Fruit fly (Drosophila melanogaster) whole organism: Measurements from ENCODE around the gene Top1.

Experiments used
- CG8478 ChIP-seq: fragments of >200 bp; optimal IDR thresholded peaks from 2 replicates; lab custom pipeline; 2018; ENCODE audit warnings: inconsistent platforms
- Dll ChIP-seq: fragments of >200 bp; optimal IDR thresholded peaks from 2 replicates; lab custom pipeline; 2017
- EcR ChIP-seq, 2 experiments: fragments of >200 bp; optimal IDR thresholded peaks; 2 replicates each; lab custom pipeline; 2017; ENCODE audit warnings: missing biosample characterization in 2 of 2, missing genetic modification characterization in 2 of 2, missing genetic modification reagents in 2 of 2
- pan ChIP-seq: fragments of >200 bp; optimal IDR thresholded peaks from 2 replicates; lab custom pipeline; 2017
- psq ChIP-seq: fragments of >200 bp; optimal IDR thresholded peaks from 2 replicates; lab custom pipeline; 2017
- usp ChIP-seq: fragments of >200 bp; optimal IDR thresholded peaks from 2 replicates; lab custom pipeline; 2017; ENCODE audit warnings: missing biosample characterization, missing genetic modification characterization, mixed read lengths

Top1 gene

dm6 chrX:15328148-15328718 is 9.0 kb downstream of the Top1 start, which contains the start of gene dah:
Gene dah (plus strand): TSS chrX:15328342.
- no peak for TF ChIP-seq psq (lab: Kevin White, UChicago)
- no peak for TF ChIP-seq usp (GFP tag; lab: Kevin White, UChicago)
- no peak for TF ChIP-seq Dll (lab: Kevin White, UChicago)
- no peak for TF ChIP-seq EcR (GFP tag; optimal IDR thresholded peaks at IDR 0.05; lab: Kevin White, UChicago)
- no peak for TF ChIP-seq pan (lab: Kevin White, UChicago)

- TF ChIP-seq EcR (GFP tag; optimal IDR thresholded peaks at IDR 0.05; lab: Kevin White, UChicago) (no peak), pan (lab: Kevin White, UChicago) (no peak), CG8478 (peak; percentile 1), usp (GFP tag; lab: Kevin White, UChicago) (no peak), Dll (lab: Kevin White, UChicago) (peak; percentile 84), psq (lab: Kevin White, UChicago) (no peak)
Observed at dm6 chrX:15333066-15333874, 14.0 kb downstream of the Top1 start, which contains the start of the genes CG9114 and HDAC6. Gene CG9114 (minus strand): TSS chrX:15333154. Gene HDAC6 (plus strand): TSS chrX:15333310.

- TF ChIP-seq psq (lab: Kevin White, UChicago) (no peak), usp (GFP tag; lab: Kevin White, UChicago) (no peak), pan (lab: Kevin White, UChicago) (no peak), Dll (lab: Kevin White, UChicago) (no peak), CG8478 (no peak), EcR (GFP tag; optimal IDR thresholded peaks at IDR 0.05; lab: Kevin White, UChicago) (no peak)
Observed at dm6 chrX:15334999-15335398, 15.7 kb downstream of the Top1 start.

- TF ChIP-seq EcR (GFP tag; optimal IDR thresholded peaks at IDR 0.05; lab: Kevin White, UChicago) = no peak
- no peak for TF ChIP-seq Dll (lab: Kevin White, UChicago)
- no peak for TF ChIP-seq pan (lab: Kevin White, UChicago)
- no peak for TF ChIP-seq psq (lab: Kevin White, UChicago)
- no peak for TF ChIP-seq CG8478
- no peak for TF ChIP-seq usp (GFP tag; lab: Kevin White, UChicago)
Observed at dm6 chrX:15335845-15336453, 16.7 kb downstream of the Top1 start.

dm6 chrX:15342017-15342416 is 22.7 kb downstream of the Top1 start, which contains the start of gene CG9123:
Gene CG9123 (minus strand): TSS chrX:15342117.
- TF ChIP-seq EcR (GFP tag; optimal IDR thresholded peaks at IDR 0.05; lab: Kevin White, UChicago) (no peak), usp (GFP tag; lab: Kevin White, UChicago) (no peak), Dll (lab: Kevin White, UChicago) (no peak), pan (lab: Kevin White, UChicago) (no peak), psq (lab: Kevin White, UChicago) (no peak), CG8478 (no peak)

- TF ChIP-seq CG8478 (no peak), psq (lab: Kevin White, UChicago) (no peak), Dll (lab: Kevin White, UChicago) (no peak), pan (lab: Kevin White, UChicago) (no peak), usp (GFP tag; lab: Kevin White, UChicago) (no peak), EcR (GFP tag; optimal IDR thresholded peaks at IDR 0.05; lab: Kevin White, UChicago) (no peak)
Observed at dm6 chrX:15344473-15345331, 25.4 kb downstream of the Top1 start, which contains the start of the genes CG12608 and Prp5. Gene CG12608 (minus strand): TSS chrX:15344625. Gene Prp5 (plus strand): TSS chrX:15345169.

- TF ChIP-seq psq (lab: Kevin White, UChicago) (no peak), CG8478 (no peak), pan (lab: Kevin White, UChicago) (no peak), Dll (lab: Kevin White, UChicago) (no peak), usp (GFP tag; lab: Kevin White, UChicago) (no peak), EcR (GFP tag; optimal IDR thresholded peaks at IDR 0.05; lab: Kevin White, UChicago) (no peak)
Observed at dm6 chrX:15352692-15353091, 33.4 kb downstream of the Top1 start.

dm6 chrX:15353654-15354053 is 34.4 kb downstream of the Top1 start:
- no peak for TF ChIP-seq psq (lab: Kevin White, UChicago)
- no peak for TF ChIP-seq Dll (lab: Kevin White, UChicago)
- no peak for TF ChIP-seq pan (lab: Kevin White, UChicago)
- no peak for TF ChIP-seq usp (GFP tag; lab: Kevin White, UChicago)
- TF ChIP-seq CG8478 = no peak
- TF ChIP-seq EcR (GFP tag; optimal IDR thresholded peaks at IDR 0.05; lab: Kevin White, UChicago) = no peak

dm6 chrX:15356410-15356809 is 37.1 kb downstream of the Top1 start:
- no peak for TF ChIP-seq EcR (GFP tag; optimal IDR thresholded peaks at IDR 0.05; lab: Kevin White, UChicago)
- TF ChIP-seq usp (GFP tag; lab: Kevin White, UChicago) = no peak
- no peak for TF ChIP-seq Dll (lab: Kevin White, UChicago)
- no peak for TF ChIP-seq CG8478
- no peak for TF ChIP-seq pan (lab: Kevin White, UChicago)
- TF ChIP-seq psq (lab: Kevin White, UChicago) = no peak

- no peak for TF ChIP-seq usp (GFP tag; lab: Kevin White, UChicago)
- no peak for TF ChIP-seq pan (lab: Kevin White, UChicago)
- TF ChIP-seq EcR (GFP tag; optimal IDR thresholded peaks at IDR 0.05; lab: Kevin White, UChicago) = no peak
- TF ChIP-seq CG8478 = no peak
- no peak for TF ChIP-seq Dll (lab: Kevin White, UChicago)
- TF ChIP-seq psq (lab: Kevin White, UChicago) = no peak
Observed at dm6 chrX:15360961-15361360, 41.7 kb downstream of the Top1 start, which contains the start of gene Pp1-13C. Gene Pp1-13C (minus strand): TSS chrX:15361061.
